Worm (Caenorhabditis elegans) whole organism, midembryonic: Measurements from ENCODE around the gene lgg-3.

Experiments used
- T22C8.4 ChIP-seq: fragments of 200-800 bp; sonication (Bioruptor generic); IDR thresholded peaks from 2 replicates; pipeline ENCODE4 v1.3.6; 2022; ENCODE audit warnings: missing genetic modification characterization, missing compliant biosample characterization
- cog-1 ChIP-seq: sonication (generic microtip); optimal IDR thresholded peaks from 2 replicates; lab custom pipeline; 2016; ENCODE audit warnings: missing genetic modification characterization, missing compliant biosample characterization
- flt-1 ChIP-seq: fragments of 200-800 bp; sonication (Bioruptor generic); IDR thresholded peaks from 2 replicates; pipeline ENCODE4 v1.3.6; 2022; ENCODE audit warnings: missing genetic modification characterization, missing compliant biosample characterization
- med-1 ChIP-seq: sonication (generic microtip); optimal IDR thresholded peaks from 2 replicates; lab custom pipeline; 2017; ENCODE audit warnings: missing genetic modification characterization, mild to moderate bottlenecking, missing compliant biosample characterization, antibody characterized with exemption, missing genetic modification reagents; ENCODE audit not compliant: insufficient read depth
- tab-1 ChIP-seq: fragments of 200-800 bp; sonication (Bioruptor generic); IDR thresholded peaks from 2 replicates; pipeline ENCODE4 v1.3.6; 2022; ENCODE audit warnings: missing genetic modification characterization, missing compliant biosample characterization
- ztf-23 ChIP-seq: fragments of 200-800 bp; sonication (Bioruptor generic); IDR thresholded peaks from 2 replicates; pipeline ENCODE4 v1.3.6; 2022; ENCODE audit warnings: missing genetic modification reagents, missing genetic modification characterization, missing compliant biosample characterization
- ztf-29 ChIP-seq: fragments of 200-800 bp; sonication (Bioruptor generic); IDR thresholded peaks from 2 replicates; pipeline ENCODE4 v1.3.6; 2022; ENCODE audit warnings: missing genetic modification reagents, missing genetic modification characterization, missing compliant biosample characterization

DNA sequence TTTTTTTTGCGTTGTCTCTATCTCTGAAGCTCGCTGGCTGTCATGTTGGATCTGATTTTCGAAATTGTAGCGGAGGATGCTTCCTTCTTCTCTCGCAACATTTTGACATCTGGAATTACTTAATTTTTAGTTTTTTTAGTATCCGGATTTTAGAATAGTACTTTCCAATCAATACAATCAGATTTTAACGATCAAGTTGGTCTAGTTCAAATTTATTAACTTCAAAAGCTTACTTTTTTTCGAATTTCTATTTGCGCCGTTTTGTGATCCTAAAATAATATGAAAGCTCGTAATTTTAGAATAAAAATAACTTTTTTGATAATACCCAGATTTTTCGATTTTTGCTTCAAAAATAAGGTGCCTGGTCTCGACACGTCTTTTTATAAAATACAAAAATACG, 12.2 kb upstream of the lgg-3 start, which contains the start of gene B0336.12:
- no peak for TF ChIP-seq tab-1 (GFP tag; lab: Robert Waterston, UW)
- no peak for TF ChIP-seq flt-1 (GFP tag; lab: Robert Waterston, UW)
- TF ChIP-seq med-1 (GFP tag; lab: Kevin White, UChicago): no peak
- TF ChIP-seq ztf-29 (GFP tag; lab: Robert Waterston, UW): no peak
- TF ChIP-seq T22C8.4 (GFP tag; lab: Robert Waterston, UW): no peak
- TF ChIP-seq ztf-23 (GFP tag; lab: Robert Waterston, UW): no peak
- no peak for TF ChIP-seq cog-1 (tag; lab: Kevin White, UChicago)
